Worm (Caenorhabditis elegans) whole organism, young adult: ENCODE data around the gene T28H10.2.

ENCODE experiments used
- B0019.2 ChIP-seq: fragments of 200-800 bp; sonication (Bioruptor generic); conservative IDR thresholded peaks from 2 replicates; pipeline ENCODE4 v1.3.6; 2022; ENCODE audit warnings: missing genetic modification reagents, missing genetic modification characterization, missing compliant biosample characterization
- B0035.1 ChIP-seq: sonication (generic microtip); optimal IDR thresholded peaks from 2 replicates; lab custom pipeline; 2016; ENCODE audit warnings: missing genetic modification characterization, mild to moderate bottlenecking, missing compliant biosample characterization, missing genotype, missing genetic modification reagents
- B0261.1 ChIP-seq: sonication (generic microtip); optimal IDR thresholded peaks from 2 replicates; lab custom pipeline; 2016; ENCODE audit warnings: mild to moderate bottlenecking, missing genetic modification characterization, moderate library complexity, missing compliant biosample characterization
- D2030.7 ChIP-seq: fragments of 200-800 bp; sonication (Bioruptor generic); IDR thresholded peaks from 2 replicates; pipeline ENCODE4 v1.3.6; 2022; ENCODE audit warnings: missing genetic modification reagents, missing genetic modification characterization, missing compliant biosample characterization
- F10E7.11 ChIP-seq: sonication (generic microtip); optimal IDR thresholded peaks from 2 replicates; lab custom pipeline; 2017; ENCODE audit warnings: mild to moderate bottlenecking, missing genetic modification characterization, moderate library complexity, missing compliant biosample characterization
- F37B4.10 ChIP-seq: fragments of 200-800 bp; sonication (Bioruptor generic); IDR thresholded peaks from 2 replicates; pipeline ENCODE4 v1.3.6; 2022; ENCODE audit warnings: missing genetic modification characterization, missing compliant biosample characterization
- F55B11.4 ChIP-seq: sonication (generic microtip); optimal IDR thresholded peaks from 2 replicates; lab custom pipeline; 2016; ENCODE audit warnings: missing compliant biosample characterization, missing genetic modification characterization, borderline replicate concordance; ENCODE audit not compliant: insufficient read depth
- F57C9.4 ChIP-seq: sonication (generic microtip); optimal IDR thresholded peaks from 2 replicates; lab custom pipeline; 2017; ENCODE audit warnings: mild to moderate bottlenecking, missing genetic modification characterization, missing compliant biosample characterization
- K12H6.12 ChIP-seq: fragments of 200-800 bp; sonication (Bioruptor generic); optimal IDR thresholded peaks from 2 replicates; lab custom pipeline; 2018; ENCODE audit warnings: mild to moderate bottlenecking, missing genetic modification characterization, missing compliant biosample characterization
- T26A5.8 ChIP-seq: sonication (generic microtip); optimal IDR thresholded peaks from 2 replicates; lab custom pipeline; 2016; ENCODE audit warnings: missing genetic modification characterization, missing compliant biosample characterization
- Y95B8A.8 ChIP-seq: fragments of 200-800 bp; sonication (Bioruptor generic); IDR thresholded peaks from 2 replicates; pipeline ENCODE4 v1.3.6; 2022; ENCODE audit warnings: missing genetic modification reagents, missing genetic modification characterization, missing compliant biosample characterization
- ama-1 ChIP-seq, 3 experiments: fragments of 150-350 bp in 1 of 3; sonication (generic microtip) in 2 of 3; optimal IDR thresholded peaks; 2 replicates each; lab custom pipeline; 2014 to 2018; ENCODE audit warnings: missing biosample characterization in 2 of 3, missing genetic modification characterization in 2 of 3, missing genetic modification reagents in 2 of 3
- atf-7 ChIP-seq: sonication (generic microtip); optimal IDR thresholded peaks from 2 replicates; lab custom pipeline; 2017; ENCODE audit warnings: mild to moderate bottlenecking, missing genetic modification characterization, missing compliant biosample characterization
- athp-1 ChIP-seq: sonication (generic microtip); optimal IDR thresholded peaks from 2 replicates; lab custom pipeline; 2017; ENCODE audit warnings: mild to moderate bottlenecking, missing genetic modification characterization, missing compliant biosample characterization
- attf-3 ChIP-seq: fragments of 200-800 bp; sonication (Bioruptor generic); conservative IDR thresholded peaks from 2 replicates; pipeline ENCODE4 v1.3.6; 2022; ENCODE audit warnings: missing genetic modification reagents, missing genetic modification characterization, missing compliant biosample characterization
- bed-1 ChIP-seq: fragments of 200-800 bp; sonication (Bioruptor generic); IDR thresholded peaks from 2 replicates; pipeline ENCODE4 v1.3.6; 2022; ENCODE audit warnings: missing genetic modification reagents, missing genetic modification characterization, missing compliant biosample characterization
- cebp-1 ChIP-seq, 2 experiments: fragments of 200-800 bp in 1 of 2; sonication (Bioruptor generic) in 1 of 2; sonication (generic microtip) in 1 of 2; IDR thresholded peaks in 1 of 2; optimal IDR thresholded peaks in 1 of 2; 2 replicates each; pipeline versions ENCODE4 v1.3.6 to Lab custom; 2017 to 2022; ENCODE audit warnings: missing compliant biosample characterization in 2 of 2, missing genetic modification characterization in 2 of 2, mild to moderate bottlenecking in 1 of 2, missing genetic modification reagents in 1 of 2, moderate library complexity in 1 of 2
- ceh-100 ChIP-seq: fragments of 200-800 bp; sonication (Bioruptor generic); IDR thresholded peaks from 2 replicates; pipeline ENCODE4 v1.3.6; 2022; ENCODE audit warnings: missing genetic modification reagents, missing genetic modification characterization, missing compliant biosample characterization
- ceh-27 ChIP-seq: fragments of 200-800 bp; sonication (Bioruptor generic); optimal IDR thresholded peaks from 2 replicates; lab custom pipeline; 2018; ENCODE audit warnings: mild to moderate bottlenecking, missing genetic modification characterization, moderate library complexity, missing compliant biosample characterization
- ceh-79 ChIP-seq: sonication (generic microtip); optimal IDR thresholded peaks from 2 replicates; lab custom pipeline; 2017; ENCODE audit warnings: mild to moderate bottlenecking, missing genetic modification characterization, missing compliant biosample characterization
- dpl-1 ChIP-seq: fragments of 150-350 bp; optimal IDR thresholded peaks from 2 replicates; lab custom pipeline; 2014; ENCODE audit warnings: missing biosample characterization, missing genetic modification reagents, missing genetic modification characterization
- egl-18 ChIP-seq: fragments of 200-800 bp; sonication (Bioruptor generic); IDR thresholded peaks from 2 replicates; pipeline ENCODE4 v1.3.6; 2022; ENCODE audit warnings: missing genetic modification reagents, missing genetic modification characterization, missing compliant biosample characterization
- ekl-4 ChIP-seq: fragments of 200-800 bp; sonication (Bioruptor generic); IDR thresholded peaks from 2 replicates; pipeline ENCODE4 v1.3.6; 2022; ENCODE audit warnings: missing genetic modification reagents, missing genetic modification characterization, missing compliant biosample characterization
- him-1 ChIP-seq: sonication (generic microtip); optimal IDR thresholded peaks from 2 replicates; lab custom pipeline; 2016; ENCODE audit warnings: missing genotype, missing genetic modification reagents, missing genetic modification characterization, missing compliant biosample characterization
- hlh-12 ChIP-seq: sonication (generic microtip); optimal IDR thresholded peaks from 2 replicates; lab custom pipeline; 2016; ENCODE audit warnings: missing genetic modification characterization, missing compliant biosample characterization
- hmg-1.2 ChIP-seq: fragments of 200-800 bp; sonication (Bioruptor generic); IDR thresholded peaks from 2 replicates; pipeline ENCODE4 v1.3.6; 2022; ENCODE audit warnings: missing genetic modification reagents, missing genetic modification characterization, missing compliant biosample characterization
- hrde-1 ChIP-seq: sonication (generic microtip); optimal IDR thresholded peaks from 2 replicates; lab custom pipeline; 2016; ENCODE audit warnings: missing genetic modification characterization, mild to moderate bottlenecking, missing compliant biosample characterization, moderate library complexity, missing genotype, missing genetic modification reagents, borderline replicate concordance
- hsf-1 ChIP-seq: fragments of 200-800 bp; sonication (Bioruptor generic); IDR thresholded peaks from 2 replicates; pipeline ENCODE4 v1.3.6; 2022; ENCODE audit warnings: missing genetic modification reagents, missing genetic modification characterization, missing compliant biosample characterization
- lsl-1 ChIP-seq: fragments of 200-800 bp; sonication (Bioruptor generic); optimal IDR thresholded peaks from 2 replicates; lab custom pipeline; 2018; ENCODE audit warnings: mild to moderate bottlenecking, missing genetic modification characterization, moderate library complexity, missing compliant biosample characterization
- madf-3 ChIP-seq: fragments of 200-800 bp; sonication (Bioruptor generic); IDR thresholded peaks from 2 replicates; pipeline ENCODE4 v1.3.6; 2022; ENCODE audit warnings: missing genetic modification reagents, missing genetic modification characterization, missing compliant biosample characterization
- nhr-120 ChIP-seq: fragments of 200-800 bp; sonication (Bioruptor generic); IDR thresholded peaks from 2 replicates; pipeline ENCODE4 v1.3.6; 2022; ENCODE audit warnings: missing genetic modification characterization, missing compliant biosample characterization
- nhr-80 ChIP-seq: sonication (generic microtip); optimal IDR thresholded peaks from 2 replicates; lab custom pipeline; 2016; ENCODE audit warnings: missing genetic modification characterization, missing compliant biosample characterization
- pha-4 ChIP-seq: fragments of 150-350 bp; sonication (generic microtip); optimal IDR thresholded peaks from 2 replicates; lab custom pipeline; 2014; ENCODE audit warnings: missing biosample characterization, missing genetic modification reagents, missing genetic modification characterization
- rec-8 ChIP-seq, 2 experiments: sonication (generic microtip); optimal IDR thresholded peaks; 2 replicates each; lab custom pipeline; 2016; ENCODE audit warnings: mild to moderate bottlenecking in 2 of 2, missing genetic modification characterization in 2 of 2, missing genetic modification reagents in 2 of 2, missing genotype in 2 of 2, missing biosample characterization in 1 of 2, missing compliant biosample characterization in 1 of 2, moderate library complexity in 1 of 2
- sdz-38 ChIP-seq: sonication (generic microtip); optimal IDR thresholded peaks from 2 replicates; lab custom pipeline; 2016; ENCODE audit warnings: missing genotype, missing genetic modification characterization, missing compliant biosample characterization
- sptf-2 ChIP-seq: fragments of 200-800 bp; sonication (Bioruptor generic); optimal IDR thresholded peaks from 2 replicates; lab custom pipeline; 2018; ENCODE audit warnings: mild to moderate bottlenecking, missing genetic modification characterization, missing compliant biosample characterization
- tbx-9 ChIP-seq: sonication (generic microtip); optimal IDR thresholded peaks from 2 replicates; lab custom pipeline; 2016; ENCODE audit warnings: borderline replicate concordance, missing genetic modification characterization, inconsistent platforms, missing compliant biosample characterization
- unc-130 ChIP-seq: sonication (generic microtip); optimal IDR thresholded peaks from 2 replicates; lab custom pipeline; 2016; ENCODE audit warnings: missing genetic modification reagents, missing genetic modification characterization, missing compliant biosample characterization
- xnd-1 ChIP-seq: sonication (generic microtip); optimal IDR thresholded peaks from 2 replicates; lab custom pipeline; 2016; ENCODE audit warnings: missing genotype, missing genetic modification reagents, missing genetic modification characterization, missing compliant biosample characterization

T28H10.2 gene

DNA sequence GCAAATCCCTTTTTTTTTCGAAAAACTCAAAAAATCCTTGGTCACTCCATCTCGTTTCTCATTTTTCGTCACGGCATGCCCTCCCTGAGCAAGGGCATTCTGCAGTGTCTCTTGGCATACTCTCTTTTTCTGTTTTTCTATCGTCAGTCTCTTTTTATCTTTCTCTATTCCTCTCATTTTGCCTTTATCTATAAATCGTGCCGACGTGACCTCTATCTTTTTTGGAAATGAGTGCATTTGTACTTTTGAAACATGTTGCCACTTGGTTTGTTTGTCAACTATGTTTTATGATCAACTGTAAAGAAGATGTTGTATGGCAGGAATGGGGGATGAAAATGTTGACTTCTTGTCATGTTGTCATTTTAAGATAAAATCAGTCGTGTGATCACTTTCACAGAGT lies 16.2 kb upstream of the T28H10.2 start:
- TF ChIP-seq attf-3 (GFP tag; lab: Robert Waterston, UW) = no peak
- peak; percentile 55 for TF ChIP-seq nhr-80 (tag; lab: Kevin White, UChicago)
- peak; percentile 19 for TF ChIP-seq ceh-27 (GFP tag; lab: Kevin White, UChicago)
- TF ChIP-seq T26A5.8 (tag; lab: Kevin White, UChicago) = no peak
- TF ChIP-seq him-1 (tag; lab: Kevin White, UChicago) = no peak
- no peak for TF ChIP-seq ama-1 (optimal IDR thresholded peaks at IDR 0.05; lab: Kevin White, UChicago)
- no peak for TF ChIP-seq ama-1 (GFP tag; optimal IDR thresholded peaks at IDR 0.05; lab: Kevin White, UChicago)
- TF ChIP-seq madf-3 (GFP tag; lab: Robert Waterston, UW) = no peak
- TF ChIP-seq hmg-1.2 (GFP tag; lab: Robert Waterston, UW) = peak; percentile 82
- no peak for TF ChIP-seq D2030.7
- TF ChIP-seq, all 124 proteins: peak for 3

DNA sequence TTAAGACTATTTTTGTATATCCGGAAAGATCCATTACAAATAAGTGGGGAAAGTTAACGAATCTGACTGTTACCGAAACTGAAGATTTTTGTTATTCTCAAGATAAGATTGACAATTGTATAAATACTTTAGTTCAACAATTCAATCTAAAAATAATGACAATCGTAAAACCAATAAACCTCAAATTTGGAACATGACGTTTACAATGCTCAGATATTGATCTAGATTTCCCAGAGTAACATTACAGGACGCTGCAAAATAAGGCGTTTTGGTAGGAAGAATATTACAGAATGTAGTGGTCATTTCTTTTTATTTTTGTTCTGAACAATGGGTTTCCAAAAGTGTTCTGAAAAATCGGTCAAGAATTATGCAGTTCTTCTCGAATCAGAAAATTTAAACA lies 14.0 kb upstream of the T28H10.2 start, which contains the start of gene F45D3.1:
Gene F45D3.1 (plus strand): TSS at position 301 of the 400 bp plus-strand sequence.
- TF ChIP-seq dpl-1 (no peak), B0261.1 (tag; lab: Kevin White, UChicago) (no peak), lsl-1 (GFP tag; lab: Kevin White, UChicago) (no peak), pha-4 (no peak), nhr-80 (tag; lab: Kevin White, UChicago) (no peak), F37B4.10 (GFP tag; lab: Robert Waterston, UW) (no peak), xnd-1 (no peak), Y95B8A.8 (GFP tag; lab: Robert Waterston, UW) (no peak), B0019.2 (GFP tag; lab: Robert Waterston, UW) (no peak), hrde-1 (tag; lab: Kevin White, UChicago) (no peak), ekl-4 (GFP tag; lab: Robert Waterston, UW) (no peak), atf-7 (no peak), sdz-38 (no peak), egl-18 (GFP tag; lab: Robert Waterston, UW) (no peak), F57C9.4 (no peak), sptf-2 (GFP tag; lab: Kevin White, UChicago) (no peak)

ce11 chrV:12526124-12526523 lies 13.4 kb upstream of the T28H10.2 start:
- TF ChIP-seq rec-8 (tag; optimal IDR thresholded peaks at IDR 0.05; lab: Kevin White, UChicago) (no peak), ekl-4 (GFP tag; lab: Robert Waterston, UW) (no peak), bed-1 (GFP tag; lab: Robert Waterston, UW) (no peak), hsf-1 (no peak), B0035.1 (no peak), ceh-79 (tag; lab: Kevin White, UChicago) (no peak), hlh-12 (tag; lab: Kevin White, UChicago) (no peak), tbx-9 (tag; lab: Kevin White, UChicago) (no peak), cebp-1 (GFP tag; IDR thresholded peaks at IDR 0.05; lab: Robert Waterston, UW) (no peak), cebp-1 (tag; optimal IDR thresholded peaks at IDR 0.05; lab: Kevin White, UChicago) (no peak), nhr-120 (GFP tag; lab: Robert Waterston, UW) (no peak), unc-130 (GFP tag; lab: Kevin White, UChicago) (no peak), D2030.7 (no peak), F55B11.4 (tag; lab: Kevin White, UChicago) (no peak), F10E7.11 (tag; lab: Kevin White, UChicago) (no peak), athp-1 (tag; lab: Kevin White, UChicago) (no peak), K12H6.12 (tag; lab: Kevin White, UChicago) (no peak), ama-1 (optimal IDR thresholded peaks at IDR 0.05; lab: Kevin White, UChicago) (no peak), ama-1 (GFP tag; optimal IDR thresholded peaks at IDR 0.05; lab: Kevin White, UChicago) (no peak), ceh-100 (GFP tag; lab: Robert Waterston, UW) (no peak)
